Fruit fly (Drosophila melanogaster): ENCODE measurements around the gene mRpL24.
A peak's percentile ranks its signal among the peaks of the same experiment; 100 is the strongest.

Gene mRpL24

DNA sequence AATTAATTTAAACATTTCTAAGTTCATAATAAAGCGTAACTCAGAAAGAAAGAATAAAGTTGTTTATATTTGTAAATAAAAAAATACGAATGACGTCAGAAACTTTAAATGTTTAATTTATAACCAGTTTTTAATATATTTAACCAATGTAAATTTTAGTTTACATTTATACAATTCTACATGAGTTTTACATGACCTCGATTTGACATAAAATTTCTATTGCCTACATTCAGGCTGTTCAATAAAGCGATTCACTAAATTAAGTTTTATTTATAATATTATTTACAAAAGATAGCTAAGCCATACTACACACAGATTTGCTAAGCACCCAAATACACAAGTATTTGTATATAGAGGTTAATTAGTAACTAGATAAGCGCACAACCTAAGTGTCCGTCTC, 41.3 kb downstream of the mRpL24 start:
- TF ChIP-seq ey (GFP tag; optimal IDR thresholded peaks at IDR 0.05) (no peak), h (GFP tag; optimal IDR thresholded peaks at IDR 0.05) (no peak), Vsx2 (GFP tag; optimal IDR thresholded peaks at IDR 0.05; ENCODE audit: partially characterized antibody) (no peak), Hnf4 (GFP tag; optimal IDR thresholded peaks at IDR 0.05) (no peak), lola (GFP tag; optimal IDR thresholded peaks at IDR 0.05) (no peak), Abd-B (GFP tag; optimal IDR thresholded peaks at IDR 0.05) (no peak), Dfd (GFP tag; optimal IDR thresholded peaks at IDR 0.05) (no peak), Jra (GFP tag; optimal IDR thresholded peaks at IDR 0.05) (no peak), OdsH (GFP tag; optimal IDR thresholded peaks at IDR 0.05) (no peak), jim (GFP tag; optimal IDR thresholded peaks at IDR 0.05) (no peak), psq (GFP tag; optimal IDR thresholded peaks at IDR 0.05) (no peak), N (GFP tag; optimal IDR thresholded peaks at IDR 0.05) (no peak), dmrt93B (GFP tag; optimal IDR thresholded peaks at IDR 0.05) (no peak), usp (GFP tag; optimal IDR thresholded peaks at IDR 0.05) (no peak), brk (GFP tag; optimal IDR thresholded peaks at IDR 0.05) (no peak), rgr (GFP tag; optimal IDR thresholded peaks at IDR 0.05) (no peak)

DNA sequence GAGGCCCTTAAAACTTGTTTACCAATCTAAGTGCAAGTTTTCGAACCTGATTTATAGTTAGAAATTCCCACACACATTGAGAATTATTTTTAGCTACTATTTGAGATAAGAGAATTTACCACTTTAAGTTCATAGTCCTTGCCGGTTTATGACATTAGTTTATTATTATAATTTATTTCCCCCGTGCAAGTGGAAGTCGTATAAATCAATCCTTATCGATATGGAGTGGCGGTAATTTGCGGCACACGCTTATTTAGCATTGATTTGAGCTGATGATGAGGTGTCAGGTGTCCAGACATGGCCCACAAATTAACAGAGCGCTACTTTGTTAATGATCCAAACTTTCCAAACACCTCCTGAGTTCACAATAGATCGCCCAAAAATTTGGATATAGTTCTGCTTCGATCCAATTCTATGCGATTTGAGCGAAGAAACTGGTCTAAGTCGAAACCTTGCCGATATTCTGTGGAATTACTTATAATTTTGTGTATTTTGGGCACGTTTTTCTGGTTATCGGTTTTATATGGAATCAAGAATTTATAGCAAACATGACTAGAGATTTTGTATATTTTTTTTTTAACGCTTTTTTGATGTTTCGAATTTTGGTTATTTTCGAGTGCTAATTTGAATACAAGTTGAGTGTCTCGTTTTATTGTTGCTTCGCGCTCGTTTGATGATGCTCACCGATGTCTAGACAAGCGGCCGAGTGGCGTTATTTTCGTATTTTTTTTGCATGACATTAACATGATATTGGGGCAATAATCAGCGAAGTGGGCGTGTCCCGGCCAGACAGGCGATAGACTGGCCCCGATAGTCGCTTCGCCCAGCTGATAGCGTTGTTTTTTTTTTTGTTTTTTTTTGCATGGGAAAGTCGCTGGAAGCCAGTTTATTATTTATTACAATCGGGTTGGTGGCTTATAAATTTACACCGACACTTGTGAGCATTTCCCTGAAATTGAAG, 45.3 kb downstream of the mRpL24 start:
- TF ChIP-seq pan (optimal IDR thresholded peaks at IDR 0.05) (no peak), dl (GFP tag; optimal IDR thresholded peaks at IDR 0.05; ENCODE audit: insufficient read depth in 1 of 2, partially characterized antibody in 2 of 2) (no peak), Mio (GFP tag; optimal IDR thresholded peaks at IDR 0.05) (no peak), Jra (GFP tag; optimal IDR thresholded peaks at IDR 0.05) (no peak), Vsx2 (GFP tag; optimal IDR thresholded peaks at IDR 0.05; ENCODE audit: partially characterized antibody) (peak; percentile 32), psq (GFP tag; optimal IDR thresholded peaks at IDR 0.05) (no peak), Rel (GFP tag; optimal IDR thresholded peaks at IDR 0.05) (no peak), Rel (tag; optimal IDR thresholded peaks at IDR 0.05) (peak; percentile 26), Dfd (GFP tag; optimal IDR thresholded peaks at IDR 0.05) (no peak), Hr83 (GFP tag; optimal IDR thresholded peaks at IDR 0.05; ENCODE audit: poor library complexity, severe bottlenecking) (peak; percentile 40)

DNA sequence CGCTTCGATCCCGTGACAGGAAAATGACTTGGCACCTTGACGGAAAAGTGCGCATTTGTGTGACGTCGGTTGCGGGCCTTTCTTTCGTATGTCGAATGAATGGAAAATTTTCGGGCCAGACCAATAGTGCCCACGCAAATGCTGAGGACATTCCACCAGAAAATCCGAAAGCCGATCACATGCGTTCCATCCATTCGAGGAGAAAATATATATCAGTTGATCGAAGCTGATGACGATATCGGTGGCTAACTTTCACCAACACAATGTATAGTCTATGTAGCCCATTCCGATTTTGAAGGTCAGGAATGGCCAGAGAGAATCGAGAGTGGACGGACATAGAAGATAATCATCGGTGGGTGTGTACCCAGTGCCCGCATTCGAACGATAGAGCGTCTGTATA, 47.0 kb downstream of the mRpL24 start:
- TF ChIP-seq tai (GFP tag; optimal IDR thresholded peaks at IDR 0.05) (no peak), dmrt93B (GFP tag; optimal IDR thresholded peaks at IDR 0.05) (no peak), sage (GFP tag; optimal IDR thresholded peaks at IDR 0.05) (no peak), OdsH (GFP tag; optimal IDR thresholded peaks at IDR 0.05) (no peak), Abd-B (GFP tag; optimal IDR thresholded peaks at IDR 0.05) (no peak), foxo (GFP tag; optimal IDR thresholded peaks at IDR 0.05) (no peak), dl (GFP tag; optimal IDR thresholded peaks at IDR 0.05; ENCODE audit: insufficient read depth in 1 of 2, partially characterized antibody in 2 of 2) (no peak), Rel (GFP tag; optimal IDR thresholded peaks at IDR 0.05) (no peak), Rel (tag; optimal IDR thresholded peaks at IDR 0.05) (no peak)

DNA sequence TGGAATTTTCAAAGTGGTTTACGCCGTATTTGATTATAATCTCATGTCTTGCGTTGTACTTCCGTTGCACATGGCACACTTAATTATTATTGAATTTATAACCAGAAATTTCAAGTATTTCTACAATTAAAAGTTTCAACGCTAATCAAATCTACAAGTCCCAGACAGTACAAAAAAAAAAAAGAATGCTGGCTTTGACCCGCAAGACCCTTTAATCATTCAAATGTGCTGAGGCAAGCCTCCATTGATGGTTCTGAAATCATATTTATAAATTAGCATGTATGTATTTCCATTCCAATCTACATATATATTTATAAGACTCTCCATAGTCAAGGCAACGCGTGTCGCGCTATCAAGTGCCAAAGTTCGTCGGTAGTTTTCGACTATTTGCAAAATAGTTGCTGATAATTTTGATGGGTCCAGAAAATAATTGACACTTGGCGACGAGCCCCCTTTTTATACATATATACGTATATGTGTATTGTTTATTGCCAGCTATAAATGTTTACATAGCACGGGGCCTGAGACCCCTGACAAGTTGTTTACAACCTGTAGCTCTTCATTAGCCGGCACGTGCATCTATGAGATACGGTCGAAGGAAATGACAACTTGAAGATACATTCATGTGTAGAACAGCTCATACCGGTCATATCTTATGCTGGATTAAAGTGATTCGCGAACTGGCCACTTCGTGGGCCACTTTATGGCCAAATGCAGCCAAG, 48.5 kb downstream of the mRpL24 start:
- no peak for TF ChIP-seq sage (GFP tag; optimal IDR thresholded peaks at IDR 0.05)
- TF ChIP-seq usp (GFP tag; optimal IDR thresholded peaks at IDR 0.05), result no peak
- TF ChIP-seq Myc (optimal IDR thresholded peaks at IDR 0.05), result no peak
- TF ChIP-seq psq (GFP tag; optimal IDR thresholded peaks at IDR 0.05), result no peak
- TF ChIP-seq Dif (GFP tag; optimal IDR thresholded peaks at IDR 0.05; ENCODE audit: partially characterized antibody), result no peak
- no peak for TF ChIP-seq CrebA (GFP tag; optimal IDR thresholded peaks at IDR 0.05; ENCODE audit: borderline replicate concordance)
- no peak for TF ChIP-seq HLH106 (tag; optimal IDR thresholded peaks at IDR 0.05)

dm6 chr2L:4895902-4896301, 49.3 kb downstream of the mRpL24 start:
- TF ChIP-seq Rel (GFP tag; optimal IDR thresholded peaks at IDR 0.05) (no peak), Rel (tag; optimal IDR thresholded peaks at IDR 0.05) (peak; percentile 74), dsf (GFP tag; optimal IDR thresholded peaks at IDR 0.05; ENCODE audit: borderline replicate concordance) (no peak)

Data from whole organism, wandering third instar larva.